Worm (Caenorhabditis elegans) whole organism, late embryonic: ENCODE data around the gene morc-1.
A peak's percentile ranks its signal among the peaks of the same experiment; 100 is the strongest.

Experiments
- C38D4.7 ChIP-seq: fragments of 200-800 bp; sonication (Bioruptor generic); optimal IDR thresholded peaks from 2 replicates; lab custom pipeline; 2018; ENCODE audit warnings: mild to moderate bottlenecking, missing genetic modification characterization, moderate library complexity, missing compliant biosample characterization
- K02D7.2 ChIP-seq: sonication (generic microtip); optimal IDR thresholded peaks from 2 replicates; lab custom pipeline; 2017; ENCODE audit warnings: mild to moderate bottlenecking, missing genetic modification characterization, missing compliant biosample characterization
- K09A11.1 ChIP-seq: sonication (generic microtip); optimal IDR thresholded peaks from 2 replicates; lab custom pipeline; 2017; ENCODE audit warnings: antibody characterized with exemption, mild to moderate bottlenecking, missing genetic modification characterization, missing compliant biosample characterization; ENCODE audit not compliant: insufficient read depth
- T23F11.4 ChIP-seq: fragments of 200-800 bp; sonication (Bioruptor generic); optimal IDR thresholded peaks from 2 replicates; lab custom pipeline; 2018; ENCODE audit warnings: mild to moderate bottlenecking, missing genetic modification characterization, missing compliant biosample characterization
- ceh-18 ChIP-seq: sonication (generic microtip); optimal IDR thresholded peaks from 2 replicates; lab custom pipeline; 2016; ENCODE audit warnings: missing genetic modification characterization, missing compliant biosample characterization
- ceh-19 ChIP-seq: fragments of 200-800 bp; sonication (Bioruptor generic); optimal IDR thresholded peaks from 2 replicates; lab custom pipeline; 2018; ENCODE audit warnings: mild to moderate bottlenecking, missing genetic modification characterization, missing compliant biosample characterization
- ceh-30 ChIP-seq: fragments of 150-350 bp; optimal IDR thresholded peaks from 2 replicates; lab custom pipeline; 2014; ENCODE audit warnings: missing biosample characterization, missing genetic modification characterization
- ceh-34 ChIP-seq: sonication (generic microtip); optimal IDR thresholded peaks from 2 replicates; lab custom pipeline; 2016; ENCODE audit warnings: mild to moderate bottlenecking, missing genetic modification characterization, missing compliant biosample characterization
- ceh-6 ChIP-seq: fragments of 200-800 bp; sonication (Bioruptor generic); optimal IDR thresholded peaks from 2 replicates; lab custom pipeline; 2018; ENCODE audit warnings: mild to moderate bottlenecking, missing genetic modification characterization, missing compliant biosample characterization
- che-1 ChIP-seq: sonication (generic microtip); optimal IDR thresholded peaks from 2 replicates; lab custom pipeline; 2016; ENCODE audit warnings: mild to moderate bottlenecking, missing genetic modification characterization, missing compliant biosample characterization
- ets-4 ChIP-seq: sonication (generic microtip); optimal IDR thresholded peaks from 2 replicates; lab custom pipeline; 2016; ENCODE audit warnings: missing genetic modification characterization, missing compliant biosample characterization
- fax-1 ChIP-seq: sonication (generic microtip); optimal IDR thresholded peaks from 2 replicates; lab custom pipeline; 2016; ENCODE audit warnings: missing genotype, missing genetic modification characterization, missing compliant biosample characterization
- fkh-10 ChIP-seq: fragments of 150-350 bp; optimal IDR thresholded peaks from 2 replicates; lab custom pipeline; 2014; ENCODE audit warnings: missing biosample characterization, missing genetic modification reagents, missing genetic modification characterization
- hlh-30 ChIP-seq: sonication (generic microtip); optimal IDR thresholded peaks from 2 replicates; lab custom pipeline; 2017; ENCODE audit warnings: antibody characterized with exemption, missing genetic modification characterization, missing compliant biosample characterization; ENCODE audit not compliant: insufficient read depth
- hlh-6 ChIP-seq: sonication (generic microtip); optimal IDR thresholded peaks from 2 replicates; lab custom pipeline; 2016; ENCODE audit warnings: missing genotype, missing genetic modification characterization, missing compliant biosample characterization
- lim-6 ChIP-seq: sonication (generic microtip); optimal IDR thresholded peaks from 2 replicates; lab custom pipeline; 2016; ENCODE audit warnings: missing genetic modification characterization, missing compliant biosample characterization
- lin-11 ChIP-seq: fragments of 200-800 bp; sonication (Bioruptor generic); optimal IDR thresholded peaks from 2 replicates; lab custom pipeline; 2018; ENCODE audit warnings: mild to moderate bottlenecking, missing genetic modification characterization, missing compliant biosample characterization
- madf-2 ChIP-seq: sonication (generic microtip); optimal IDR thresholded peaks from 2 replicates; lab custom pipeline; 2017; ENCODE audit warnings: missing genetic modification characterization, missing compliant biosample characterization
- mec-3 ChIP-seq: sonication (generic microtip); optimal IDR thresholded peaks from 2 replicates; lab custom pipeline; 2016; ENCODE audit warnings: borderline replicate concordance, missing genetic modification characterization, missing compliant biosample characterization
- odd-2 ChIP-seq: sonication (generic microtip); optimal IDR thresholded peaks from 2 replicates; lab custom pipeline; 2017; ENCODE audit warnings: antibody characterized with exemption, mild to moderate bottlenecking, missing genetic modification characterization, missing compliant biosample characterization
- pat-9 ChIP-seq: fragments of 200-800 bp; sonication (Bioruptor generic); optimal IDR thresholded peaks from 2 replicates; lab custom pipeline; 2018; ENCODE audit warnings: mild to moderate bottlenecking, missing genetic modification characterization, moderate library complexity, missing compliant biosample characterization
- pax-1 ChIP-seq: fragments of 150-350 bp; optimal IDR thresholded peaks from 2 replicates; lab custom pipeline; 2014; ENCODE audit warnings: missing biosample characterization, missing genetic modification characterization
- pqm-1 ChIP-seq: sonication (generic microtip); optimal IDR thresholded peaks from 2 replicates; lab custom pipeline; 2016; ENCODE audit warnings: missing genetic modification characterization, missing compliant biosample characterization
- pros-1 ChIP-seq: fragments of 150-350 bp; optimal IDR thresholded peaks from 2 replicates; lab custom pipeline; 2014; ENCODE audit warnings: missing biosample characterization, missing genetic modification reagents, missing genetic modification characterization
- rnt-1 ChIP-seq: sonication (generic microtip); optimal IDR thresholded peaks from 2 replicates; lab custom pipeline; 2016; ENCODE audit warnings: missing genetic modification characterization, missing compliant biosample characterization
- sdc-2 ChIP-seq: sonication (generic microtip); optimal IDR thresholded peaks from 2 replicates; lab custom pipeline; 2016; ENCODE audit warnings: missing genotype, missing genetic modification characterization, missing compliant biosample characterization
- sox-2 ChIP-seq: fragments of 200-800 bp; sonication (Bioruptor generic); IDR thresholded peaks from 2 replicates; pipeline ENCODE4 v1.3.6; 2022; ENCODE audit warnings: missing genetic modification reagents, missing genetic modification characterization, missing compliant biosample characterization
- sox-4 ChIP-seq: sonication (generic microtip); optimal IDR thresholded peaks from 2 replicates; lab custom pipeline; 2017; ENCODE audit warnings: mild to moderate bottlenecking, missing genetic modification characterization, inconsistent platforms, missing compliant biosample characterization
- syd-9 ChIP-seq: sonication (generic microtip); optimal IDR thresholded peaks from 2 replicates; lab custom pipeline; 2016; ENCODE audit warnings: mild to moderate bottlenecking, missing genetic modification characterization, moderate library complexity, missing compliant biosample characterization
- tbx-2 ChIP-seq: sonication (generic microtip); optimal IDR thresholded peaks from 2 replicates; lab custom pipeline; 2016; ENCODE audit warnings: missing genetic modification characterization, missing compliant biosample characterization
- ttx-3 ChIP-seq: sonication (generic microtip); optimal IDR thresholded peaks from 2 replicates; lab custom pipeline; 2016; ENCODE audit warnings: missing genetic modification reagents, missing genetic modification characterization, missing compliant biosample characterization
- unc-3 ChIP-seq, 2 experiments: fragments of 200-800 bp in 1 of 2; sonication (Bioruptor generic) in 1 of 2; sonication (generic microtip) in 1 of 2; conservative IDR thresholded peaks in 1 of 2; optimal IDR thresholded peaks in 1 of 2; 2 replicates each; pipeline versions ENCODE4 v1.3.6 to Lab custom; 2016 to 2022; ENCODE audit warnings: missing compliant biosample characterization in 2 of 2, missing genetic modification characterization in 2 of 2, missing genetic modification reagents in 1 of 2
- unc-42 ChIP-seq: sonication (generic microtip); optimal IDR thresholded peaks from 2 replicates; lab custom pipeline; 2016; ENCODE audit warnings: missing genotype, missing genetic modification characterization, missing compliant biosample characterization
- unc-86 ChIP-seq: sonication (generic microtip); optimal IDR thresholded peaks from 2 replicates; lab custom pipeline; 2016; ENCODE audit warnings: missing genetic modification characterization, missing compliant biosample characterization
- zip-5 ChIP-seq: sonication (generic microtip); optimal IDR thresholded peaks from 2 replicates; lab custom pipeline; 2016; ENCODE audit warnings: missing genetic modification characterization, missing compliant biosample characterization

Gene morc-1

ce11 chrIII:5199577-5199976 lies 7.1 kb downstream of the morc-1 start, which contains the start of gene emb-8:
TSS of gene emb-8 (minus strand) at chrIII:5199677.
- no peak for TF ChIP-seq pat-9
- no peak for TF ChIP-seq ceh-34

- TF ChIP-seq sdc-2 (tag; lab: Kevin White, UChicago) (no peak), fax-1 (tag; lab: Kevin White, UChicago) (no peak), hlh-6 (tag; lab: Kevin White, UChicago) (no peak), syd-9 (tag; lab: Kevin White, UChicago) (no peak), ceh-19 (GFP tag; lab: Kevin White, UChicago) (no peak), fkh-10 (GFP tag; lab: Kevin White, UChicago) (no peak), odd-2 (tag; lab: Kevin White, UChicago) (no peak), ceh-34 (no peak), ceh-6 (GFP tag; lab: Kevin White, UChicago) (no peak), lin-11 (tag; lab: Kevin White, UChicago) (no peak), zip-5 (no peak)
- TF ChIP-seq, all 69 proteins: peak for 0
Measured at ce11 chrIII:5196298-5197045, 10.2 kb downstream of the morc-1 start.

ce11 chrIII:5195690-5196089 lies 11.0 kb downstream of the morc-1 start, which contains the start of gene moc-6:
TSS of gene moc-6 (plus strand) at chrIII:5195990.
- TF ChIP-seq sox-4 (tag; lab: Kevin White, UChicago) (no peak), C38D4.7 (no peak), tbx-2 (tag; lab: Kevin White, UChicago) (no peak), zip-5 (no peak), pat-9 (no peak), madf-2 (tag; lab: Kevin White, UChicago) (no peak), sdc-2 (tag; lab: Kevin White, UChicago) (no peak), ceh-30 (tag; lab: Kevin White, UChicago) (no peak), mec-3 (tag; lab: Kevin White, UChicago) (no peak), rnt-1 (tag; lab: Kevin White, UChicago) (no peak), T23F11.4 (no peak), K02D7.2 (no peak), pax-1 (tag; lab: Kevin White, UChicago) (no peak), lim-6 (tag; lab: Kevin White, UChicago) (no peak), fkh-10 (GFP tag; lab: Kevin White, UChicago) (no peak), sox-2 (GFP tag; lab: Robert Waterston, UW) (no peak), unc-86 (tag; lab: Kevin White, UChicago) (no peak), ceh-18 (tag; lab: Kevin White, UChicago) (no peak)

- TF ChIP-seq pros-1 (tag; lab: Kevin White, UChicago) (no peak), unc-42 (no peak), ttx-3 (tag; lab: Kevin White, UChicago) (no peak), ets-4 (tag; lab: Kevin White, UChicago) (no peak), hlh-30 (peak; percentile 18)
Measured at ce11 chrIII:5193266-5193665, 13.4 kb downstream of the morc-1 start.

- TF ChIP-seq fkh-10 (GFP tag; lab: Kevin White, UChicago) (no peak), ceh-34 (no peak), unc-42 (peak; percentile 55), unc-3 (GFP tag; conservative IDR thresholded peaks at IDR 0.05; lab: Robert Waterston, UW) (no peak), unc-3 (tag; optimal IDR thresholded peaks at IDR 0.05; lab: Kevin White, UChicago) (no peak), K09A11.1 (tag; lab: Kevin White, UChicago) (no peak), pqm-1 (tag; lab: Kevin White, UChicago) (no peak), che-1 (tag; lab: Kevin White, UChicago) (no peak)
Measured at ce11 chrIII:5190671-5191174, 16.0 kb downstream of the morc-1 start, which contains the start of gene hira-1. TSS of gene hira-1 (plus strand) at chrIII:5191124.
